Fruit fly (Drosophila melanogaster): ENCODE results near the gene Hex-A.

Hex-A gene

dm6 chrX:9585359-9586002 lies at the start of gene Hex-A (continued):
- TF ChIP-seq CG11085 (GFP tag; IDR thresholded peaks at IDR 0.05) (peak; percentile 66), HLH54F (GFP tag; optimal IDR thresholded peaks at IDR 0.05) (peak; percentile 94), Antp (GFP tag; optimal IDR thresholded peaks at IDR 0.05) (peak; percentile 85), HmgZ (tag; optimal IDR thresholded peaks at IDR 0.05) (peak; percentile 98), unc-4 (GFP tag; IDR thresholded peaks at IDR 0.05; ENCODE audit: partially characterized antibody) (peak; percentile 53), CG18011 (GFP tag; optimal IDR thresholded peaks at IDR 0.05) (peak; percentile 87), CG42726 (GFP tag; IDR thresholded peaks at IDR 0.05; ENCODE audit: partially characterized antibody) (peak; percentile 52; the same call in 1 of the 2 replicates), CG13123 (GFP tag; optimal IDR thresholded peaks at IDR 0.05) (peak; percentile 81), CG15514 (GFP tag; optimal IDR thresholded peaks at IDR 0.05) (peak; percentile 90), sima (GFP tag; optimal IDR thresholded peaks at IDR 0.05) (peak; percentile 91), lbe (GFP tag; optimal IDR thresholded peaks at IDR 0.05) (peak; percentile 92), CG7271 (tag; optimal IDR thresholded peaks at IDR 0.05) (peak; percentile 67), Mrtf (GFP tag; IDR thresholded peaks at IDR 0.05) (peak; percentile 81), ci (GFP tag; IDR thresholded peaks at IDR 0.05) (peak; percentile 84), CG8924 (tag; optimal IDR thresholded peaks at IDR 0.05) (peak; percentile 99), jing (GFP tag; optimal IDR thresholded peaks at IDR 0.05) (peak; percentile 89), CG8359 (GFP tag; optimal IDR thresholded peaks at IDR 0.05; ENCODE audit: borderline replicate concordance) (peak; percentile 87), CkIIα-i1 (GFP tag; IDR thresholded peaks at IDR 0.05) (peak; percentile 14; the same call in 1 of the 2 replicates), CG1792 (GFP tag; optimal IDR thresholded peaks at IDR 0.05) (peak; percentile 88), repo (GFP tag; optimal IDR thresholded peaks at IDR 0.05) (peak; percentile 90), CG2116 (GFP tag; optimal IDR thresholded peaks at IDR 0.05) (peak; percentile 75), danr (GFP tag; IDR thresholded peaks at IDR 0.05) (peak; percentile 84), CG11093 (GFP tag; IDR thresholded peaks at IDR 0.05) (peak; percentile 64), CG2889 (GFP tag; IDR thresholded peaks at IDR 0.05) (peak; percentile 87), grn (GFP tag; optimal IDR thresholded peaks at IDR 0.05) (peak; percentile 80), gfzf (GFP tag; optimal IDR thresholded peaks at IDR 0.05) (no peak), CG9609 (GFP tag; optimal IDR thresholded peaks at IDR 0.05) (peak; percentile 90), CG5953 (GFP tag; IDR thresholded peaks at IDR 0.05) (peak; percentile 88), en (GFP tag; optimal IDR thresholded peaks at IDR 0.05) (peak; percentile 93), CG9817 (tag; optimal IDR thresholded peaks at IDR 0.05) (peak; percentile 97), CG2129 (GFP tag; IDR thresholded peaks at IDR 0.05; ENCODE audit: partially characterized antibody) (no peak), CG7786 (GFP tag; optimal IDR thresholded peaks at IDR 0.05) (peak; percentile 92), CG16815 (GFP tag; optimal IDR thresholded peaks at IDR 0.05) (peak; percentile 80), Dip3 (GFP tag; optimal IDR thresholded peaks at IDR 0.05) (peak; percentile 95), Rx (GFP tag; IDR thresholded peaks at IDR 0.05) (peak; percentile 76), btn (GFP tag; optimal IDR thresholded peaks at IDR 0.05) (peak; percentile 81), sna (GFP tag; IDR thresholded peaks at IDR 0.05; ENCODE audit: partially characterized antibody) (peak; percentile 47), Aef1 (GFP tag; IDR thresholded peaks at IDR 0.05) (peak; percentile 86), esg (GFP tag; conservative IDR thresholded peaks at IDR 0.05) (peak; percentile 89), CG13424 (tag; optimal IDR thresholded peaks at IDR 0.05) (peak; percentile 99)

dm6 chrX:9544457-9544856 lies 41.0 kb upstream of the Hex-A start:
- TF ChIP-seq row (GFP tag; IDR thresholded peaks at IDR 0.05) = 0 out of 3 replicates have a peak, but pooled peaks have one; percentile 1
- peak; percentile 48 for TF ChIP-seq CG1832 (GFP tag; optimal IDR thresholded peaks at IDR 0.05)
- no peak for TF ChIP-seq btn (GFP tag; optimal IDR thresholded peaks at IDR 0.05)
- TF ChIP-seq Nf-YB (GFP tag; optimal IDR thresholded peaks at IDR 0.05) = peak; percentile 69
- peak; percentile 58 for TF ChIP-seq CG10321 (GFP tag; IDR thresholded peaks at IDR 0.05)
- peak in 1 of 2 experiments; percentile 8 for TF ChIP-seq Trl (optimal IDR thresholded peaks at IDR 0.05)
- TF ChIP-seq Trl (GFP tag; optimal IDR thresholded peaks at IDR 0.05) = no peak
- no peak for TF ChIP-seq fu2 (GFP tag; optimal IDR thresholded peaks at IDR 0.05)
- TF ChIP-seq Nf-YC (tag; optimal IDR thresholded peaks at IDR 0.05) = peak; percentile 63
- TF ChIP-seq unc-4 (GFP tag; IDR thresholded peaks at IDR 0.05; ENCODE audit: partially characterized antibody) = no peak

Measured in whole organism, embryonic.